Fruit fly (Drosophila melanogaster) whole organism, prepupa: ENCODE measurements around the gene LanA.

ENCODE experiments used
- CG15336 ChIP-seq: fragments of 200-800 bp; sonication (Bioruptor generic); IDR thresholded peaks from 2 replicates; pipeline ENCODE4 v1.3.6; 2022; ENCODE audit warnings: missing biosample characterization, missing genetic modification characterization
- CG34406 ChIP-seq: fragments of 200-800 bp; sonication (Bioruptor generic); optimal IDR thresholded peaks from 3 replicates; lab custom pipeline; 2016; ENCODE audit warnings: missing biosample characterization, missing genetic modification characterization
- CG7368 ChIP-seq: fragments of 200-800 bp; sonication (Bioruptor generic); optimal IDR thresholded peaks from 3 replicates; lab custom pipeline; 2016; ENCODE audit warnings: missing biosample characterization, missing genetic modification characterization
- CG8319 ChIP-seq: fragments of 200-800 bp; sonication (Bioruptor generic); optimal IDR thresholded peaks from 3 replicates; lab custom pipeline; 2016; ENCODE audit warnings: missing biosample characterization, missing genetic modification characterization
- Ets96B ChIP-seq: fragments of 200-800 bp; optimal IDR thresholded peaks from 2 replicates; lab custom pipeline; 2019; ENCODE audit warnings: missing biosample characterization, mild to moderate bottlenecking, missing genetic modification characterization, moderate library complexity
- dac ChIP-seq: fragments of 200-800 bp; sonication (Bioruptor generic); optimal IDR thresholded peaks from 2 replicates; lab custom pipeline; 2017; ENCODE audit warnings: missing biosample characterization, mild to moderate bottlenecking, missing genetic modification characterization
- dsx ChIP-seq: fragments of 200-800 bp; optimal IDR thresholded peaks from 3 replicates; lab custom pipeline; 2019; ENCODE audit warnings: missing biosample characterization, mild to moderate bottlenecking, missing genetic modification characterization, moderate library complexity; ENCODE audit not compliant: poor library complexity, severe bottlenecking
- fd85E ChIP-seq: fragments of 200-800 bp; sonication (Bioruptor generic); optimal IDR thresholded peaks from 3 replicates; lab custom pipeline; 2016; ENCODE audit warnings: missing biosample characterization, missing genetic modification characterization
- pdm3 ChIP-seq: fragments of 200-800 bp; sonication (Bioruptor generic); optimal IDR thresholded peaks from 3 replicates; lab custom pipeline; 2016; ENCODE audit warnings: missing biosample characterization, missing genetic modification characterization
- ss ChIP-seq, 2 experiments: fragments of 200-800 bp; sonication (Bioruptor generic); optimal IDR thresholded peaks; 2 replicates in 1 of 2; 3 replicates in 1 of 2; lab custom pipeline; 2017 to 2018; ENCODE audit warnings: mild to moderate bottlenecking in 2 of 2, missing biosample characterization in 2 of 2, missing genetic modification characterization in 2 of 2, moderate library complexity in 1 of 2
- svp ChIP-seq: fragments of 200-800 bp; sonication (Bioruptor generic); peaks from one replicate; lab custom pipeline; 2016; ENCODE audit warnings: missing biosample characterization, missing genetic modification characterization

dm6 chr3L:6245646-6246045 lies 27.8 kb upstream of the LanA start, which contains the start of gene Mdr65:
- no peak for TF ChIP-seq dac (GFP tag; lab: Kevin White, UChicago)
- no peak for TF ChIP-seq ss (GFP tag; optimal IDR thresholded peaks at IDR 0.05; lab: Kevin White, UChicago)
- TF ChIP-seq Ets96B, result no peak
- no peak for TF ChIP-seq fd85E (GFP tag; lab: Kevin White, UChicago)
- TF ChIP-seq svp (GFP tag; lab: Kevin White, UChicago), result no peak
- no peak for TF ChIP-seq CG7368
- TF ChIP-seq CG34406 (GFP tag; lab: Kevin White, UChicago), result no peak
- TF ChIP-seq dsx (GFP tag; lab: Kevin White, UChicago), result no peak
- TF ChIP-seq CG15336, result no peak
- TF ChIP-seq CG8319 (GFP tag; lab: Kevin White, UChicago), result no peak
- TF ChIP-seq pdm3 (GFP tag; lab: Kevin White, UChicago), result no peak
